Fruit fly (Drosophila melanogaster) whole organism, embryonic: ENCODE measurements around the gene Nepl20.
A peak's percentile ranks its signal among the peaks of the same experiment; 100 is the strongest.

ENCODE experiments used
- Asciz ChIP-seq: fragments of 200-800 bp; sonication (Bioruptor generic); optimal IDR thresholded peaks from 2 replicates; lab custom pipeline; 2017; ENCODE audit warnings: missing biosample characterization, mild to moderate bottlenecking, missing genetic modification characterization, missing genetic modification reagents
- Atf3 ChIP-seq: fragments of 200-800 bp; sonication (Bioruptor generic); optimal IDR thresholded peaks from 3 replicates; lab custom pipeline; 2016; ENCODE audit warnings: missing biosample characterization, missing genetic modification characterization
- Awh ChIP-seq: fragments of 200-800 bp; sonication (Bioruptor generic); IDR thresholded peaks from 2 replicates; pipeline ENCODE4, ENCODE4 v1.3.6; 2022; ENCODE audit warnings: missing biosample characterization, missing genetic modification characterization
- Bdp1 ChIP-seq: fragments of 200-800 bp; sonication (Bioruptor generic); optimal IDR thresholded peaks from 3 replicates; lab custom pipeline; 2016; ENCODE audit warnings: missing biosample characterization, missing genetic modification characterization
- CG11247 ChIP-seq: fragments of 200-800 bp; sonication (Bioruptor generic); IDR thresholded peaks from 2 replicates; pipeline ENCODE4 v1.3.6; 2022; ENCODE audit warnings: missing biosample characterization, missing genetic modification characterization
- CG12744 ChIP-seq: fragments of 200-800 bp; sonication (Bioruptor generic); optimal IDR thresholded peaks from 2 replicates; lab custom pipeline; 2016; ENCODE audit warnings: missing biosample characterization, missing genetic modification characterization
- CG16779 ChIP-seq: fragments of 200-800 bp; sonication (Bioruptor generic); IDR thresholded peaks from 2 replicates; pipeline ENCODE4 v1.3.6; 2022; ENCODE audit warnings: missing biosample characterization, missing genetic modification characterization
- CG17328 ChIP-seq: fragments of 200-800 bp; sonication (Bioruptor generic); IDR thresholded peaks from 2 replicates; pipeline ENCODE4 v1.3.6; 2022; ENCODE audit warnings: missing biosample characterization, missing genetic modification characterization
- CG1832 ChIP-seq: fragments of 200-800 bp; sonication (Bioruptor generic); optimal IDR thresholded peaks from 2 replicates; lab custom pipeline; 2017; ENCODE audit warnings: missing biosample characterization, mild to moderate bottlenecking, missing genetic modification characterization, inconsistent platforms
- CG18619 ChIP-seq: fragments of 200-800 bp; sonication (Bioruptor generic); optimal IDR thresholded peaks from 3 replicates; lab custom pipeline; 2017; ENCODE audit warnings: missing biosample characterization, mild to moderate bottlenecking, missing genetic modification characterization
- CG2199 ChIP-seq: fragments of 200-800 bp; sonication (Bioruptor generic); IDR thresholded peaks from 3 replicates; pipeline ENCODE4 v1.3.6; 2022; ENCODE audit warnings: missing biosample characterization, missing genetic modification characterization
- CG2678 ChIP-seq: fragments of 200-800 bp; sonication (Bioruptor generic); optimal IDR thresholded peaks from 3 replicates; lab custom pipeline; 2019; ENCODE audit warnings: missing biosample characterization, mild to moderate bottlenecking, missing genetic modification characterization, moderate library complexity
- CG30020 ChIP-seq: fragments of 200-800 bp; optimal IDR thresholded peaks from 2 replicates; lab custom pipeline; 2019; ENCODE audit warnings: missing biosample characterization, mild to moderate bottlenecking, missing genetic modification characterization, moderate library complexity
- CG31388 ChIP-seq: fragments of 200-800 bp; sonication (Bioruptor generic); optimal IDR thresholded peaks from 2 replicates; lab custom pipeline; 2016; ENCODE audit warnings: missing biosample characterization, missing genetic modification characterization
- CG31441 ChIP-seq: fragments of 200-800 bp; sonication (Bioruptor generic); IDR thresholded peaks from 2 replicates; pipeline ENCODE4 v1.3.6; 2022; ENCODE audit warnings: missing biosample characterization, missing genetic modification characterization
- CG32772 ChIP-seq: fragments of 200-800 bp; sonication (Bioruptor generic); IDR thresholded peaks from 2 replicates; pipeline ENCODE4 v1.3.6; 2022; ENCODE audit warnings: missing biosample characterization, missing genetic modification characterization
- CG33557 ChIP-seq: fragments of 200-800 bp; sonication (Bioruptor generic); optimal IDR thresholded peaks from 2 replicates; lab custom pipeline; 2019; ENCODE audit warnings: missing biosample characterization, mild to moderate bottlenecking, missing genetic modification characterization, moderate library complexity
- CG6689 ChIP-seq: fragments of 200-800 bp; sonication (Bioruptor generic); IDR thresholded peaks from 2 replicates; pipeline ENCODE4 v1.3.6; 2022; ENCODE audit warnings: missing biosample characterization, missing genetic modification characterization
- CG7786 ChIP-seq: fragments of 200-800 bp; sonication (Bioruptor generic); optimal IDR thresholded peaks from 2 replicates; lab custom pipeline; 2016; ENCODE audit warnings: missing biosample characterization, missing genetic modification characterization
- CG7987 ChIP-seq: fragments of 200-800 bp; sonication (Bioruptor generic); optimal IDR thresholded peaks from 2 replicates; lab custom pipeline; 2018; ENCODE audit warnings: missing biosample characterization, mild to moderate bottlenecking, missing genetic modification characterization, moderate library complexity
- CG8478 ChIP-seq: fragments of >200 bp; optimal IDR thresholded peaks from 2 replicates; lab custom pipeline; 2018
- Drgx ChIP-seq: fragments of 200-800 bp; sonication (Bioruptor generic); IDR thresholded peaks from 2 replicates; pipeline ENCODE4 v1.3.6; 2022; ENCODE audit warnings: missing biosample characterization, missing genetic modification characterization
- Gsc ChIP-seq: fragments of 200-800 bp; sonication (Bioruptor generic); IDR thresholded peaks from 2 replicates; pipeline ENCODE4 v1.3.6; 2022; ENCODE audit warnings: missing biosample characterization, missing genetic modification characterization
- Hr39 ChIP-seq: fragments of >200 bp; optimal IDR thresholded peaks from 2 replicates; lab custom pipeline; 2017
- Lpt ChIP-seq: fragments of >200 bp; optimal IDR thresholded peaks from 2 replicates; lab custom pipeline; 2018; ENCODE audit warnings: missing biosample characterization, missing genetic modification characterization
- Med ChIP-seq: fragments of 200-800 bp; sonication (Bioruptor generic); peaks from one replicate; lab custom pipeline; 2016; ENCODE audit warnings: missing biosample characterization, missing genetic modification characterization, mild to moderate bottlenecking, inconsistent platforms, moderate library complexity
- Nf-YB ChIP-seq: fragments of 200-800 bp; sonication (Bioruptor generic); optimal IDR thresholded peaks from 3 replicates; lab custom pipeline; 2019; ENCODE audit warnings: missing biosample characterization, mild to moderate bottlenecking, missing genetic modification characterization, moderate library complexity
- Sox100B ChIP-seq: fragments of 200-800 bp; sonication (Bioruptor generic); optimal IDR thresholded peaks from 3 replicates; lab custom pipeline; 2018; ENCODE audit warnings: missing biosample characterization, mild to moderate bottlenecking, missing genetic modification characterization
- Vsx1 ChIP-seq: fragments of 200-800 bp; sonication (Bioruptor generic); optimal IDR thresholded peaks from 2 replicates; lab custom pipeline; 2017; ENCODE audit warnings: missing biosample characterization, mild to moderate bottlenecking, missing genetic modification characterization, missing genetic modification reagents
- ab ChIP-seq: fragments of 200-800 bp; sonication (Bioruptor generic); optimal IDR thresholded peaks from 2 replicates; lab custom pipeline; 2016; ENCODE audit warnings: missing biosample characterization, missing genetic modification characterization
- abd-A ChIP-seq: fragments of 200-800 bp; sonication (Bioruptor generic); optimal IDR thresholded peaks from 3 replicates; lab custom pipeline; 2019; ENCODE audit warnings: missing biosample characterization, mild to moderate bottlenecking, missing genetic modification characterization, moderate library complexity
- dm ChIP-seq: fragments of 200-800 bp; sonication (Bioruptor generic); optimal IDR thresholded peaks from 3 replicates; lab custom pipeline; 2016; ENCODE audit warnings: missing biosample characterization, missing genetic modification characterization
- ftz-f1 ChIP-seq: fragments of 200-800 bp; sonication (Bioruptor generic); optimal IDR thresholded peaks from 2 replicates; lab custom pipeline; 2016; ENCODE audit warnings: missing biosample characterization, missing genetic modification characterization
- ind ChIP-seq: fragments of 200-800 bp; sonication (Bioruptor generic); optimal IDR thresholded peaks from 3 replicates; lab custom pipeline; 2016; ENCODE audit warnings: missing biosample characterization, missing genetic modification characterization
- insv ChIP-seq, 2 experiments: fragments of 200-800 bp; sonication (Bioruptor generic); optimal IDR thresholded peaks; 3 replicates each; lab custom pipeline; 2016 to 2018; ENCODE audit warnings: missing biosample characterization in 2 of 2, missing genetic modification characterization in 2 of 2
- lov ChIP-seq, 2 experiments: fragments of 200-800 bp in 1 of 2; fragments of >200 bp in 1 of 2; sonication (Bioruptor generic) in 1 of 2; IDR thresholded peaks in 1 of 2; optimal IDR thresholded peaks in 1 of 2; 2 replicates in 1 of 2; 3 replicates in 1 of 2; pipeline versions ENCODE4 v1.3.6 to Lab custom; 2017 to 2022; ENCODE audit warnings: missing biosample characterization in 1 of 2, missing genetic modification characterization in 1 of 2
- nerfin-1 ChIP-seq: fragments of 200-800 bp; sonication (Bioruptor generic); optimal IDR thresholded peaks from 3 replicates; lab custom pipeline; 2019; ENCODE audit warnings: missing biosample characterization, mild to moderate bottlenecking, missing genetic modification characterization, moderate library complexity
- nerfin-2 ChIP-seq: fragments of 200-800 bp; sonication (Bioruptor generic); IDR thresholded peaks from 2 replicates; pipeline ENCODE4 v1.3.6; 2022; ENCODE audit warnings: missing biosample characterization, missing genetic modification characterization; ENCODE audit not compliant: partially characterized antibody
- nom ChIP-seq: fragments of 200-800 bp; sonication (Bioruptor generic); optimal IDR thresholded peaks from 2 replicates; lab custom pipeline; 2017; ENCODE audit warnings: missing biosample characterization, missing genetic modification characterization, mild to moderate bottlenecking, moderate library complexity, missing genetic modification reagents
- p53 ChIP-seq: fragments of 200-800 bp; sonication (Bioruptor generic); optimal IDR thresholded peaks from 2 replicates; lab custom pipeline; 2016; ENCODE audit warnings: missing biosample characterization, missing genetic modification characterization
- pho ChIP-seq: fragments of 200-800 bp; sonication (Bioruptor generic); optimal IDR thresholded peaks from 2 replicates; lab custom pipeline; 2016; ENCODE audit warnings: missing biosample characterization, missing genetic modification characterization
- ranshi ChIP-seq: fragments of 200-800 bp; sonication (Bioruptor generic); IDR thresholded peaks from 2 replicates; pipeline ENCODE4 v1.3.6; 2022; ENCODE audit warnings: missing biosample characterization, missing genetic modification characterization
- sim ChIP-seq: fragments of 200-800 bp; sonication (Bioruptor generic); IDR thresholded peaks from 2 replicates; pipeline ENCODE4 v1.3.6; 2022; ENCODE audit warnings: missing biosample characterization, missing genetic modification characterization
- slou ChIP-seq: fragments of 200-800 bp; sonication (Bioruptor generic); optimal IDR thresholded peaks from 3 replicates; lab custom pipeline; 2016; ENCODE audit warnings: missing biosample characterization, missing genetic modification characterization
- slp2 ChIP-seq: fragments of 200-800 bp; sonication (Bioruptor generic); optimal IDR thresholded peaks from 2 replicates; lab custom pipeline; 2016; ENCODE audit warnings: missing biosample characterization, missing genetic modification characterization
- sr ChIP-seq: fragments of 200-800 bp; sonication (Bioruptor generic); IDR thresholded peaks from 3 replicates; pipeline ENCODE4 v1.3.6; 2022; ENCODE audit warnings: missing biosample characterization, missing genetic modification characterization
- stwl ChIP-seq: fragments of 200-800 bp; sonication (Bioruptor generic); optimal IDR thresholded peaks from 3 replicates; lab custom pipeline; 2018; ENCODE audit warnings: missing biosample characterization, mild to moderate bottlenecking, missing genetic modification characterization, moderate library complexity
- sug ChIP-seq: fragments of 200-800 bp; optimal IDR thresholded peaks from 2 replicates; lab custom pipeline; 2019; ENCODE audit warnings: missing biosample characterization, mild to moderate bottlenecking, missing genetic modification characterization, moderate library complexity
- tio ChIP-seq: fragments of 200-800 bp; sonication (Bioruptor generic); optimal IDR thresholded peaks from 2 replicates; lab custom pipeline; 2017; ENCODE audit warnings: missing biosample characterization, missing genetic modification characterization, inconsistent platforms
- twi ChIP-seq: fragments of 200-800 bp; optimal IDR thresholded peaks from 2 replicates; lab custom pipeline; 2019; ENCODE audit warnings: missing biosample characterization, mild to moderate bottlenecking, missing genetic modification characterization, moderate library complexity
- zfh2 ChIP-seq: fragments of 200-800 bp; sonication (Bioruptor generic); optimal IDR thresholded peaks from 2 replicates; lab custom pipeline; 2016; ENCODE audit warnings: missing biosample characterization, missing genetic modification characterization

Gene Nepl20

DNA sequence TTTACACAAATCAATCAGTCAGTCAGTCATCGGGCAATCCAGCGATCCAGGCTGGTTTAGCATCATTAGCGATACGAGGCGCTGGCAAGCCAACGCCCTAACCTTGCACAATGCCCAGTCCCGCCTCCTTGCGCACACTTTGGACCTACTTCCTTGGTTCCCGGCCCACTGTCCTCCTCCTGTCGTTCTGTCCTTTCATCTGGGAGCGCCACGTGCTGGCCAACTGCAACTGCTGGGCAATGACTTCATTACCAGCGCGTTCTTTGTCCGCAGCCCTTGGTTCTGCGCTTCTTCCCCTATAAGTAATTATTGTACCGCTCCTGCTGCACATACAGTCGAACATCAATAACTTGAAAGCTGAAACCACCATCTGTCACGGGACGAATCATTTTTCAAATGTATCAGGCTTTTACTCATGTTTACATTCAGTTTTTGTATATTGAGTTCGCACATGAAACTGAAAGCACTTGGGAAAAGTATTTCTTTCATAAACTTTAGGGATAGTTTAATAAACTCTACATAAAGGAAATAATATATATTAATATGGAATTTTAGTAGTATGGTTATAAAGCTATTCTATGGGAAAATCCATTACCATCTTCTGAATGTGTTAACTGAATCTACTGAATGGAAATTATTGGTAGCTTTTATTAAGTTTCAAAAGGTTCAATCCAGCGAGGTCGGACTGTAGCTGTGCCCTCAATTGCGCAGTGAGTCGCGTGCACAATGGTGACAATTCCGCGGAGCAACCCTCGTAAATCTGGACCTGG, 32.9 kb upstream of the Nepl20 start (continued):
- TF ChIP-seq slou (no peak), Asciz (GFP tag; lab: Kevin White, UChicago) (peak; percentile 10), nerfin-2 (GFP tag; lab: Robert Waterston, UW) (no peak), CG31388 (GFP tag; lab: Kevin White, UChicago) (no peak), ind (no peak), CG32772 (GFP tag; lab: Robert Waterston, UW) (no peak), zfh2 (no peak), ab (GFP tag; lab: Kevin White, UChicago) (no peak), slp2 (no peak), CG7786 (GFP tag; lab: Kevin White, UChicago) (no peak), p53 (GFP tag; lab: Kevin White, UChicago) (no peak), Vsx1 (GFP tag; lab: Kevin White, UChicago) (no peak), sr (GFP tag; lab: Robert Waterston, UW) (no peak), Gsc (GFP tag; lab: Robert Waterston, UW) (no peak), Awh (GFP tag; lab: Robert Waterston, UW) (no peak), Med (GFP tag; lab: Kevin White, UChicago) (no peak), stwl (tag; lab: Kevin White, UChicago) (no peak), sug (tag; lab: Kevin White, UChicago) (no peak), Nf-YB (GFP tag; lab: Kevin White, UChicago) (no peak), abd-A (tag; lab: Kevin White, UChicago) (no peak), CG2678 (tag; lab: Kevin White, UChicago) (peak; percentile 40), ftz-f1 (GFP tag; lab: Kevin White, UChicago) (no peak), dm (GFP tag; lab: Kevin White, UChicago) (no peak), nerfin-1 (tag; lab: Kevin White, UChicago) (no peak), Bdp1 (GFP tag; lab: Kevin White, UChicago) (no peak), Atf3 (GFP tag; lab: Kevin White, UChicago) (no peak), Lpt (GFP tag; lab: Kevin White, UChicago) (no peak), pho (GFP tag; lab: Kevin White, UChicago) (no peak), CG33557 (GFP tag; lab: Kevin White, UChicago) (no peak), CG11247 (no peak), CG6689 (GFP tag; lab: Robert Waterston, UW) (no peak), lov (optimal IDR thresholded peaks at IDR 0.05; lab: Kevin White, UChicago) (no peak), lov (GFP tag; IDR thresholded peaks at IDR 0.05; lab: Robert Waterston, UW) (no peak), CG31441 (GFP tag; lab: Robert Waterston, UW) (peak; percentile 38; the same call in 1 of the 2 replicates), insv (GFP tag; optimal IDR thresholded peaks at IDR 0.05; lab: Kevin White, UChicago) (no peak), Sox100B (GFP tag; lab: Kevin White, UChicago) (peak; percentile 28), CG17328 (GFP tag; lab: Robert Waterston, UW) (no peak), CG16779 (GFP tag; lab: Robert Waterston, UW) (no peak), nom (GFP tag; lab: Kevin White, UChicago) (peak; percentile 3), Drgx (no peak), CG2199 (GFP tag; lab: Robert Waterston, UW) (no peak), Hr39 (no peak), CG1832 (GFP tag; lab: Kevin White, UChicago) (no peak), CG12744 (GFP tag; lab: Kevin White, UChicago) (no peak), CG18619 (GFP tag; lab: Kevin White, UChicago) (no peak), CG30020 (tag; lab: Kevin White, UChicago) (no peak), sim (GFP tag; lab: Robert Waterston, UW) (no peak), CG8478 (lab: Kevin White, UChicago) (no peak), tio (GFP tag; lab: Kevin White, UChicago) (peak; percentile 16), twi (no peak), ranshi (GFP tag; lab: Robert Waterston, UW) (no peak), CG7987 (GFP tag; lab: Kevin White, UChicago) (no peak)
